Worm (Caenorhabditis elegans) whole organism, L3 larva: Measurements from ENCODE around the gene F53F4.16.

Experiments
- R02D3.7 ChIP-seq: fragments of 150-350 bp; optimal IDR thresholded peaks from 2 replicates; lab custom pipeline; 2014; ENCODE audit warnings: missing biosample characterization, missing genetic modification characterization
- ama-1 ChIP-seq: fragments of 150-350 bp; optimal IDR thresholded peaks from 2 replicates; lab custom pipeline; 2018
- ceh-82 ChIP-seq: fragments of 150-350 bp; optimal IDR thresholded peaks from 2 replicates; lab custom pipeline; 2014; ENCODE audit warnings: missing biosample characterization, missing genetic modification characterization
- elt-2 ChIP-seq: sonication (generic microtip); optimal IDR thresholded peaks from 2 replicates; lab custom pipeline; 2016; ENCODE audit warnings: missing genetic modification reagents, mild to moderate bottlenecking, missing genetic modification characterization, missing compliant biosample characterization
- elt-3 ChIP-seq, 3 experiments: fragments of 150-350 bp in 1 of 3; sonication (generic microtip) in 2 of 3; optimal IDR thresholded peaks; 2 replicates in 2 of 3; 4 replicates in 1 of 3; lab custom pipeline; 2014 to 2017; ENCODE audit warnings: missing biosample characterization in 3 of 3, missing genetic modification characterization in 3 of 3
- fos-1 ChIP-seq: fragments of 150-350 bp; optimal IDR thresholded peaks from 2 replicates; lab custom pipeline; 2014; ENCODE audit warnings: missing biosample characterization, missing genetic modification characterization
- hmg-11 ChIP-seq: sonication (generic microtip); optimal IDR thresholded peaks from 2 replicates; lab custom pipeline; 2016; ENCODE audit warnings: missing genetic modification characterization, missing compliant biosample characterization
- mdl-1 ChIP-seq: fragments of 150-350 bp; optimal IDR thresholded peaks from 2 replicates; lab custom pipeline; 2014; ENCODE audit warnings: missing biosample characterization, missing genetic modification characterization
- nhr-11 ChIP-seq: fragments of 150-350 bp; optimal IDR thresholded peaks from 2 replicates; lab custom pipeline; 2014; ENCODE audit warnings: missing biosample characterization, missing genetic modification characterization
- pqm-1 ChIP-seq: fragments of 150-350 bp; optimal IDR thresholded peaks from 2 replicates; lab custom pipeline; 2017; ENCODE audit warnings: missing biosample characterization, missing genetic modification characterization, inconsistent platforms
- sea-2 ChIP-seq: fragments of 150-350 bp; sonication (generic microtip); optimal IDR thresholded peaks from 4 replicates; lab custom pipeline; 2014; ENCODE audit warnings: missing biosample characterization, missing genetic modification reagents, missing genetic modification characterization
- skn-1 ChIP-seq: fragments of 150-350 bp; optimal IDR thresholded peaks from 2 replicates; lab custom pipeline; 2014; ENCODE audit warnings: missing biosample characterization, missing genetic modification characterization
- unc-62 ChIP-seq: fragments of 150-350 bp; sonication (generic microtip); optimal IDR thresholded peaks from 4 replicates; lab custom pipeline; 2014; ENCODE audit warnings: missing biosample characterization, missing genetic modification reagents, missing genetic modification characterization

- no peak for TF ChIP-seq mdl-1
- no peak for TF ChIP-seq nhr-11
- no peak for TF ChIP-seq fos-1 (tag; lab: Kevin White, UChicago)
- no peak for TF ChIP-seq hmg-11 (tag; lab: Kevin White, UChicago)
- no peak for TF ChIP-seq sea-2
- no peak for TF ChIP-seq R02D3.7 (tag; lab: Kevin White, UChicago)
- TF ChIP-seq elt-2 (tag; lab: Kevin White, UChicago), result peak; percentile 71
- TF ChIP-seq elt-3 (tag; optimal IDR thresholded peaks at IDR 0.05; lab: Kevin White, UChicago), result no peak
- TF ChIP-seq unc-62, result no peak
- TF ChIP-seq ama-1, result no peak
- TF ChIP-seq skn-1, result no peak
- TF ChIP-seq ceh-82 (tag; lab: Kevin White, UChicago), result no peak
- TF ChIP-seq pqm-1 (tag; lab: Kevin White, UChicago), result peak; percentile 80
Measured at ce11 chrV:13576828-13577227, 44.8 kb downstream of the F53F4.16 start.
